Worm (Caenorhabditis elegans) whole organism, mixed stage, embryonic: ENCODE results near the gene tab-1.
A peak's percentile ranks its signal among the peaks of the same experiment; 100 is the strongest.

Experiments used
- M03D4.4 ChIP-seq: sonication (generic microtip); optimal IDR thresholded peaks from 2 replicates; lab custom pipeline; 2017; ENCODE audit warnings: mild to moderate bottlenecking, missing genetic modification characterization, missing compliant biosample characterization
- bed-3 ChIP-seq: fragments of 200-800 bp; sonication (Bioruptor generic); optimal IDR thresholded peaks from 3 replicates; lab custom pipeline; 2018; ENCODE audit warnings: mild to moderate bottlenecking, missing genetic modification characterization, moderate library complexity, missing compliant biosample characterization
- blmp-1 ChIP-seq: fragments of 150-350 bp; optimal IDR thresholded peaks from 2 replicates; lab custom pipeline; 2014; ENCODE audit warnings: missing biosample characterization, missing genetic modification characterization
- ceh-39 ChIP-seq: fragments of 150-350 bp; optimal IDR thresholded peaks from 2 replicates; lab custom pipeline; 2014; ENCODE audit warnings: missing biosample characterization, missing genetic modification characterization
- ceh-43 ChIP-seq: fragments of 200-800 bp; sonication (Bioruptor generic); optimal IDR thresholded peaks from 2 replicates; lab custom pipeline; 2018; ENCODE audit warnings: mild to moderate bottlenecking, missing genetic modification characterization, moderate library complexity, missing compliant biosample characterization
- ceh-83 ChIP-seq: fragments of 200-800 bp; sonication (Bioruptor generic); optimal IDR thresholded peaks from 2 replicates; lab custom pipeline; 2018; ENCODE audit warnings: mild to moderate bottlenecking, missing genetic modification characterization, missing compliant biosample characterization
- ces-1 ChIP-seq: fragments of 150-350 bp; optimal IDR thresholded peaks from 2 replicates; lab custom pipeline; 2014; ENCODE audit warnings: missing biosample characterization, missing genetic modification reagents, missing genetic modification characterization
- cnd-1 ChIP-seq: fragments of 200-800 bp; sonication (Bioruptor generic); optimal IDR thresholded peaks from 2 replicates; lab custom pipeline; 2018; ENCODE audit warnings: mild to moderate bottlenecking, missing genetic modification characterization, missing compliant biosample characterization
- drap-1 ChIP-seq: fragments of 200-800 bp; sonication (Bioruptor generic); optimal IDR thresholded peaks from 3 replicates; lab custom pipeline; 2018; ENCODE audit warnings: mild to moderate bottlenecking, missing genetic modification characterization, missing compliant biosample characterization
- elt-1 ChIP-seq: sonication (generic microtip); optimal IDR thresholded peaks from 2 replicates; lab custom pipeline; 2017; ENCODE audit warnings: missing genetic modification characterization, mild to moderate bottlenecking, missing compliant biosample characterization, antibody characterized with exemption, moderate library complexity, borderline replicate concordance; ENCODE audit not compliant: insufficient read depth
- elt-3 ChIP-seq: fragments of 150-350 bp; optimal IDR thresholded peaks from 2 replicates; lab custom pipeline; 2014; ENCODE audit warnings: missing biosample characterization, missing genetic modification characterization
- flh-1 ChIP-seq: fragments of 200-800 bp; sonication (Bioruptor generic); optimal IDR thresholded peaks from 2 replicates; lab custom pipeline; 2018; ENCODE audit warnings: mild to moderate bottlenecking, missing genetic modification characterization, moderate library complexity, missing compliant biosample characterization
- ham-2 ChIP-seq: fragments of 200-800 bp; sonication (Bioruptor generic); optimal IDR thresholded peaks from 2 replicates; lab custom pipeline; 2018; ENCODE audit warnings: mild to moderate bottlenecking, missing genetic modification characterization, missing compliant biosample characterization
- hlh-1 ChIP-seq: fragments of 150-350 bp; optimal IDR thresholded peaks from 2 replicates; lab custom pipeline; 2014; ENCODE audit warnings: missing biosample characterization, missing genetic modification reagents, missing genetic modification characterization
- lin-13 ChIP-seq: fragments of 150-350 bp; optimal IDR thresholded peaks from 2 replicates; lab custom pipeline; 2014; ENCODE audit warnings: missing biosample characterization, missing genetic modification characterization
- lin-32 ChIP-seq: fragments of 200-800 bp; sonication (Bioruptor generic); optimal IDR thresholded peaks from 2 replicates; lab custom pipeline; 2018; ENCODE audit warnings: mild to moderate bottlenecking, missing genetic modification characterization, missing compliant biosample characterization
- lsy-2 ChIP-seq: fragments of 150-350 bp; optimal IDR thresholded peaks from 2 replicates; lab custom pipeline; 2014; ENCODE audit warnings: missing biosample characterization, missing genetic modification characterization
- mab-5 ChIP-seq: fragments of 150-350 bp; optimal IDR thresholded peaks from 2 replicates; lab custom pipeline; 2014; ENCODE audit warnings: missing biosample characterization, missing genetic modification characterization
- mep-1 ChIP-seq: fragments of 150-350 bp; optimal IDR thresholded peaks from 2 replicates; lab custom pipeline; 2017; ENCODE audit warnings: missing biosample characterization, missing genetic modification reagents, missing genetic modification characterization, inconsistent platforms
- mls-2 ChIP-seq: sonication (generic microtip); optimal IDR thresholded peaks from 2 replicates; lab custom pipeline; 2016; ENCODE audit warnings: mild to moderate bottlenecking, missing genetic modification characterization, moderate library complexity, missing compliant biosample characterization
- nhr-12 ChIP-seq: fragments of 150-350 bp; optimal IDR thresholded peaks from 2 replicates; lab custom pipeline; 2014; ENCODE audit warnings: missing biosample characterization, missing genetic modification characterization
- nhr-2 ChIP-seq: fragments of 150-350 bp; optimal IDR thresholded peaks from 2 replicates; lab custom pipeline; 2014; ENCODE audit warnings: missing biosample characterization, missing genetic modification characterization
- nhr-237 ChIP-seq: fragments of 150-350 bp; optimal IDR thresholded peaks from 2 replicates; lab custom pipeline; 2014; ENCODE audit warnings: missing biosample characterization, missing genetic modification characterization
- nhr-28 ChIP-seq: fragments of 150-350 bp; optimal IDR thresholded peaks from 2 replicates; lab custom pipeline; 2014; ENCODE audit warnings: missing biosample characterization, missing genetic modification characterization
- nhr-76 ChIP-seq: sonication (generic microtip); optimal IDR thresholded peaks from 2 replicates; lab custom pipeline; 2017; ENCODE audit warnings: missing biosample characterization, missing genetic modification characterization
- pha-4 ChIP-seq: fragments of 150-350 bp; optimal IDR thresholded peaks from 2 replicates; lab custom pipeline; 2018; ENCODE audit warnings: missing biosample characterization, missing genetic modification reagents, missing genetic modification characterization
- sem-2 ChIP-seq: fragments of 200-800 bp; sonication (Bioruptor generic); optimal IDR thresholded peaks from 2 replicates; lab custom pipeline; 2018; ENCODE audit warnings: mild to moderate bottlenecking, missing genetic modification characterization, missing compliant biosample characterization
- snpc-4 ChIP-seq: fragments of 150-350 bp; optimal IDR thresholded peaks from 2 replicates; lab custom pipeline; 2014; ENCODE audit warnings: missing biosample characterization, missing genetic modification characterization
- sptf-1 ChIP-seq: sonication (generic microtip); optimal IDR thresholded peaks from 2 replicates; lab custom pipeline; 2017; ENCODE audit warnings: mild to moderate bottlenecking, missing genetic modification characterization, moderate library complexity, missing compliant biosample characterization
- tbx-8 ChIP-seq: fragments of 200-800 bp; sonication (Bioruptor generic); optimal IDR thresholded peaks from 2 replicates; lab custom pipeline; 2018; ENCODE audit warnings: mild to moderate bottlenecking, missing genetic modification characterization, moderate library complexity, missing compliant biosample characterization
- unc-120 ChIP-seq: sonication (generic microtip); optimal IDR thresholded peaks from 2 replicates; lab custom pipeline; 2017; ENCODE audit warnings: missing genetic modification characterization, missing compliant biosample characterization; ENCODE audit not compliant: poor library complexity, severe bottlenecking
- unc-39 ChIP-seq: fragments of 150-350 bp; optimal IDR thresholded peaks from 2 replicates; lab custom pipeline; 2014; ENCODE audit warnings: missing biosample characterization, missing genetic modification characterization
- unc-62 ChIP-seq: fragments of 150-350 bp; optimal IDR thresholded peaks from 2 replicates; lab custom pipeline; 2014; ENCODE audit warnings: missing biosample characterization, missing genetic modification reagents, missing genetic modification characterization
- zip-8 ChIP-seq: fragments of 150-350 bp; optimal IDR thresholded peaks from 2 replicates; lab custom pipeline; 2014; ENCODE audit warnings: missing biosample characterization, missing genetic modification characterization
- ztf-11 ChIP-seq: fragments of 150-350 bp; optimal IDR thresholded peaks from 2 replicates; lab custom pipeline; 2014; ENCODE audit warnings: missing biosample characterization, missing genetic modification characterization

Gene tab-1

DNA sequence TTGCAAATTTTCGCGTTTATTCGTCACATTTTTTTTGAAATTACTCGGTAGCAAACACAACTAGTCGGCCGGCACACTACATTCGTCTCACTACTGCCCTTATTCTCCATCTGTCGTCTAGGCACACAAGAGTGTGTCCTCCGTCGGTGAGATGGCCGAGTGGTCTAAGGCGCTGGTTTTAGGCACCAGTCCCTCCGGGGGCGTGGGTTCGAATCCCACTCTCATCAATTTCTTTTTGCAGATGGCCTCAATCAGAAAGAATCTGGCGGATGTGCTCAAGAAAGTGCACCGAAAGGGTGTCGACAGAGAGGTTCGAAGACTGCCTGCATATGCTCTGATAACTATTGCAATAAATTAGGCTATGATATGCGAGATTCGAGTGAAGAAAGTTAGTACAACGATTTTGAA, 49.9 kb downstream of the tab-1 start:
- TF ChIP-seq bed-3 (GFP tag; lab: Kevin White, UChicago), result peak; percentile 72
- no peak for TF ChIP-seq elt-3 (tag; lab: Kevin White, UChicago)
- peak; percentile 35 for TF ChIP-seq lsy-2 (tag; lab: Kevin White, UChicago)
- peak; percentile 91 for TF ChIP-seq drap-1 (GFP tag; lab: Kevin White, UChicago)
- TF ChIP-seq nhr-76, result no peak
- peak; percentile 76 for TF ChIP-seq unc-62
- TF ChIP-seq sptf-1 (tag; lab: Kevin White, UChicago), result peak; percentile 94
- peak; percentile 76 for TF ChIP-seq unc-120 (tag; lab: Kevin White, UChicago)
- peak; percentile 94 for TF ChIP-seq ceh-83 (GFP tag; lab: Kevin White, UChicago)
- no peak for TF ChIP-seq ceh-39 (tag; lab: Kevin White, UChicago)
- TF ChIP-seq M03D4.4 (tag; lab: Kevin White, UChicago), result peak; percentile 93
- TF ChIP-seq nhr-237, result peak; percentile 45
- TF ChIP-seq nhr-28 (tag; lab: Kevin White, UChicago), result peak; percentile 27
- TF ChIP-seq mep-1, result peak; percentile 68
- no peak for TF ChIP-seq zip-8
- peak; percentile 55 for TF ChIP-seq nhr-12 (tag; lab: Kevin White, UChicago)
- peak; percentile 68 for TF ChIP-seq unc-39
- TF ChIP-seq sem-2 (GFP tag; lab: Kevin White, UChicago), result peak; percentile 88
- TF ChIP-seq tbx-8, result peak; percentile 74
- peak; percentile 68 for TF ChIP-seq ham-2 (GFP tag; lab: Kevin White, UChicago)
- no peak for TF ChIP-seq pha-4
- peak; percentile 72 for TF ChIP-seq ztf-11 (tag; lab: Kevin White, UChicago)
- peak; percentile 57 for TF ChIP-seq ces-1
- TF ChIP-seq mab-5 (tag; lab: Kevin White, UChicago), result no peak
- no peak for TF ChIP-seq snpc-4 (tag; lab: Kevin White, UChicago)
- TF ChIP-seq mls-2 (tag; lab: Kevin White, UChicago), result peak; percentile 95
- TF ChIP-seq ceh-43, result peak; percentile 75
- TF ChIP-seq lin-13 (tag; lab: Kevin White, UChicago), result peak; percentile 75
- TF ChIP-seq cnd-1 (tag; lab: Kevin White, UChicago), result peak; percentile 96
- peak; percentile 65 for TF ChIP-seq flh-1 (GFP tag; lab: Kevin White, UChicago)
- peak; percentile 91 for TF ChIP-seq lin-32 (GFP tag; lab: Kevin White, UChicago)
- peak; percentile 32 for TF ChIP-seq elt-1 (tag; lab: Kevin White, UChicago)
- no peak for TF ChIP-seq blmp-1 (tag; lab: Kevin White, UChicago)
- no peak for TF ChIP-seq nhr-2 (tag; lab: Kevin White, UChicago)
- peak; percentile 32 for TF ChIP-seq hlh-1 (tag; lab: Kevin White, UChicago)
